Fruit fly (Drosophila melanogaster) whole organism, prepupa: ENCODE measurements around the gene CG42759.

Experiments used
- Blimp-1 ChIP-seq: fragments of 200-800 bp; sonication (Bioruptor generic); optimal IDR thresholded peaks from 3 replicates; lab custom pipeline; 2017; ENCODE audit warnings: missing biosample characterization, missing genetic modification characterization, mild to moderate bottlenecking, moderate library complexity, missing genetic modification reagents
- CG10631 ChIP-seq: fragments of 200-800 bp; sonication (Bioruptor generic); optimal IDR thresholded peaks from 2 replicates; lab custom pipeline; 2016; ENCODE audit warnings: missing biosample characterization, missing genetic modification characterization
- CG10669 ChIP-seq: fragments of 200-800 bp; sonication (Bioruptor generic); optimal IDR thresholded peaks from 3 replicates; lab custom pipeline; 2018; ENCODE audit warnings: missing biosample characterization, mild to moderate bottlenecking, missing genetic modification characterization, moderate library complexity
- CG11294 ChIP-seq: fragments of 200-800 bp; sonication (Bioruptor generic); IDR thresholded peaks from 2 replicates; pipeline ENCODE4 v1.3.6; 2022; ENCODE audit warnings: missing biosample characterization, missing genetic modification characterization
- CG11902 ChIP-seq: fragments of 200-800 bp; sonication (Bioruptor generic); optimal IDR thresholded peaks from 3 replicates; lab custom pipeline; 2016; ENCODE audit warnings: missing biosample characterization, missing genetic modification characterization
- CG15336 ChIP-seq: fragments of 200-800 bp; sonication (Bioruptor generic); IDR thresholded peaks from 2 replicates; pipeline ENCODE4 v1.3.6; 2022; ENCODE audit warnings: missing biosample characterization, missing genetic modification characterization
- CG1621 ChIP-seq: fragments of 200-800 bp; sonication (Bioruptor generic); optimal IDR thresholded peaks from 3 replicates; lab custom pipeline; 2018; ENCODE audit warnings: missing biosample characterization, mild to moderate bottlenecking, missing genetic modification characterization
- CG32006 ChIP-seq: fragments of 200-800 bp; sonication (Bioruptor generic); optimal IDR thresholded peaks from 3 replicates; lab custom pipeline; 2017; ENCODE audit warnings: missing biosample characterization, mild to moderate bottlenecking, missing genetic modification characterization
- CG34406 ChIP-seq: fragments of 200-800 bp; sonication (Bioruptor generic); optimal IDR thresholded peaks from 3 replicates; lab custom pipeline; 2016; ENCODE audit warnings: missing biosample characterization, missing genetic modification characterization
- CG3919 ChIP-seq: fragments of 200-800 bp; sonication (Bioruptor generic); optimal IDR thresholded peaks from 3 replicates; lab custom pipeline; 2016; ENCODE audit warnings: missing biosample characterization, missing genetic modification characterization
- CG4318 ChIP-seq: fragments of 200-800 bp; sonication (Bioruptor generic); optimal IDR thresholded peaks from 3 replicates; lab custom pipeline; 2017; ENCODE audit warnings: missing biosample characterization, mild to moderate bottlenecking, missing genetic modification characterization
- CG6163 ChIP-seq: fragments of 200-800 bp; sonication (Bioruptor generic); IDR thresholded peaks from 3 replicates; pipeline ENCODE4 v1.3.6; 2022; ENCODE audit warnings: missing biosample characterization, missing genetic modification characterization
- CG6808 ChIP-seq: fragments of 200-800 bp; sonication (Bioruptor generic); optimal IDR thresholded peaks from 3 replicates; lab custom pipeline; 2017; ENCODE audit warnings: missing biosample characterization, missing genetic modification characterization, mild to moderate bottlenecking, moderate library complexity, missing genetic modification reagents
- Eip78C ChIP-seq: fragments of 200-800 bp; sonication (Bioruptor generic); peaks from one replicate; lab custom pipeline; 2016; ENCODE audit warnings: missing biosample characterization, missing genetic modification characterization
- Eip93F ChIP-seq: fragments of 200-800 bp; sonication (Bioruptor generic); optimal IDR thresholded peaks from 2 replicates; lab custom pipeline; 2016; ENCODE audit warnings: missing biosample characterization, mild to moderate bottlenecking, missing genetic modification characterization
- Ets96B ChIP-seq: fragments of 200-800 bp; optimal IDR thresholded peaks from 2 replicates; lab custom pipeline; 2019; ENCODE audit warnings: missing biosample characterization, mild to moderate bottlenecking, missing genetic modification characterization, moderate library complexity
- Hr38 ChIP-seq: sonication (Bioruptor generic); optimal IDR thresholded peaks from 2 replicates; lab custom pipeline; 2016; ENCODE audit warnings: missing biosample characterization, missing genetic modification characterization
- Hr39 ChIP-seq: fragments of 200-800 bp; sonication (Bioruptor generic); optimal IDR thresholded peaks from 2 replicates; lab custom pipeline; 2016; ENCODE audit warnings: missing biosample characterization, missing genetic modification characterization
- Met ChIP-seq: fragments of 200-800 bp; sonication (Bioruptor generic); optimal IDR thresholded peaks from 3 replicates; lab custom pipeline; 2016; ENCODE audit warnings: missing biosample characterization, missing genetic modification characterization
- Sox14 ChIP-seq: fragments of 200-800 bp; sonication (Bioruptor generic); optimal IDR thresholded peaks from 3 replicates; lab custom pipeline; 2016; ENCODE audit warnings: missing biosample characterization, missing genetic modification characterization
- Sox15 ChIP-seq: fragments of 200-800 bp; sonication (Bioruptor generic); optimal IDR thresholded peaks from 3 replicates; lab custom pipeline; 2016; ENCODE audit warnings: missing biosample characterization, missing genetic modification characterization
- acj6 ChIP-seq: fragments of 200-800 bp; sonication (Bioruptor generic); optimal IDR thresholded peaks from 3 replicates; lab custom pipeline; 2016; ENCODE audit warnings: missing biosample characterization, missing genetic modification characterization
- cyc ChIP-seq: fragments of 200-800 bp; sonication (Bioruptor generic); optimal IDR thresholded peaks from 3 replicates; lab custom pipeline; 2016; ENCODE audit warnings: missing biosample characterization, missing genetic modification characterization
- eg ChIP-seq: fragments of 200-800 bp; sonication (Bioruptor generic); IDR thresholded peaks from 3 replicates; pipeline ENCODE4 v1.3.6; 2022; ENCODE audit warnings: missing biosample characterization, missing genetic modification characterization
- esn ChIP-seq: fragments of 200-800 bp; sonication (Bioruptor generic); optimal IDR thresholded peaks from 2 replicates; lab custom pipeline; 2016; ENCODE audit warnings: missing biosample characterization, mild to moderate bottlenecking, missing genetic modification characterization, moderate library complexity
- fd59A ChIP-seq: fragments of 200-800 bp; sonication (Bioruptor generic); optimal IDR thresholded peaks from 2 replicates; lab custom pipeline; 2017; ENCODE audit warnings: missing biosample characterization, mild to moderate bottlenecking, missing genetic modification characterization, missing genetic modification reagents
- fkh ChIP-seq: fragments of 200-800 bp; sonication (Bioruptor generic); optimal IDR thresholded peaks from 3 replicates; lab custom pipeline; 2017; ENCODE audit warnings: missing biosample characterization, mild to moderate bottlenecking, missing genetic modification characterization, moderate library complexity
- net ChIP-seq: fragments of 200-800 bp; sonication (Bioruptor generic); optimal IDR thresholded peaks from 3 replicates; lab custom pipeline; 2016; ENCODE audit warnings: missing biosample characterization, missing genetic modification characterization
- pdm3 ChIP-seq: fragments of 200-800 bp; sonication (Bioruptor generic); optimal IDR thresholded peaks from 3 replicates; lab custom pipeline; 2016; ENCODE audit warnings: missing biosample characterization, missing genetic modification characterization
- salr ChIP-seq, 2 experiments: fragments of 200-800 bp; sonication (Bioruptor generic); optimal IDR thresholded peaks; 3 replicates each; lab custom pipeline; 2016 to 2018; ENCODE audit warnings: missing biosample characterization in 2 of 2, missing genetic modification characterization in 2 of 2, mild to moderate bottlenecking in 1 of 2
- spab ChIP-seq: fragments of 200-800 bp; sonication (Bioruptor generic); optimal IDR thresholded peaks from 2 replicates; lab custom pipeline; 2017; ENCODE audit warnings: missing biosample characterization, mild to moderate bottlenecking, missing genetic modification characterization, missing genetic modification reagents
- ss ChIP-seq, 2 experiments: fragments of 200-800 bp; sonication (Bioruptor generic); optimal IDR thresholded peaks; 2 replicates in 1 of 2; 3 replicates in 1 of 2; lab custom pipeline; 2017 to 2018; ENCODE audit warnings: mild to moderate bottlenecking in 2 of 2, missing biosample characterization in 2 of 2, missing genetic modification characterization in 2 of 2, moderate library complexity in 1 of 2
- svp ChIP-seq: fragments of 200-800 bp; sonication (Bioruptor generic); peaks from one replicate; lab custom pipeline; 2016; ENCODE audit warnings: missing biosample characterization, missing genetic modification characterization
- vri ChIP-seq: fragments of 200-800 bp; sonication (Bioruptor generic); optimal IDR thresholded peaks from 3 replicates; lab custom pipeline; 2016; ENCODE audit warnings: missing biosample characterization, mild to moderate bottlenecking, missing genetic modification characterization

Gene CG42759

dm6 chr3R:10098296-10098675, 44.6 kb upstream of the CG42759 start:
- no peak for TF ChIP-seq esn (GFP tag; lab: Kevin White, UChicago)
- TF ChIP-seq CG10631 (GFP tag; lab: Kevin White, UChicago): no peak
- TF ChIP-seq CG15336: no peak
- no peak for TF ChIP-seq Ets96B
- TF ChIP-seq svp (GFP tag; lab: Kevin White, UChicago): no peak
- TF ChIP-seq eg (GFP tag; lab: Robert Waterston, UW): no peak
- TF ChIP-seq Eip78C: no peak
- no peak for TF ChIP-seq ss (GFP tag; optimal IDR thresholded peaks at IDR 0.05; lab: Kevin White, UChicago)
- TF ChIP-seq CG4318 (GFP tag; lab: Kevin White, UChicago): no peak
- TF ChIP-seq CG1621: no peak
- no peak for TF ChIP-seq salr (GFP tag; optimal IDR thresholded peaks at IDR 0.05; lab: Kevin White, UChicago)
- TF ChIP-seq Hr39 (GFP tag; lab: Kevin White, UChicago): no peak
- no peak for TF ChIP-seq CG34406
- no peak for TF ChIP-seq acj6 (GFP tag; lab: Kevin White, UChicago)
- TF ChIP-seq CG11902 (GFP tag; lab: Kevin White, UChicago): no peak
- no peak for TF ChIP-seq CG32006 (GFP tag; lab: Kevin White, UChicago)
- TF ChIP-seq fkh (GFP tag; lab: Kevin White, UChicago): no peak
- TF ChIP-seq CG6808 (GFP tag; lab: Kevin White, UChicago): no peak
- no peak for TF ChIP-seq Sox15 (GFP tag; lab: Kevin White, UChicago)

DNA sequence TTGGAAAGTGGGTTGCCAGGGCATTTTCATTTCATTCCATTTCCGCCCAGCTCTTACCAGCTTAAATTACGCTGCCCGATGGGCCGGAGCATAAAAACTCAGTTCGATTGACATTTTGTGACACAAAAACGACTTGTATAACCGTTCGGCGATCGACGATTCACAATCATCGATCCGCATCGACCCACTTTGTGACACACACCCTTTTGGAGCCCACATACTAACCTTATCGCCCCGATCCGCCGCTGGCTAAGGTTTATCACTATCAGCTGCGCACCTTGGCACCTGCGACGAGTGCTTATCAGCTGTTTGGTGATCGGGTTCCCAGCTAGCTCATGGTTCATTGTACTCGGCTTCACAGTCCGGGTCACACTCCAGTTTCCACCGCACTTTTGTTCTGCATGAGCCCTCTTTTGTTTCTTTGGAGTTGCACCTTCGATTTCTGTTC, 43.4 kb upstream of the CG42759 start:
- TF ChIP-seq Eip93F (no peak), Met (GFP tag; lab: Kevin White, UChicago) (no peak), vri (GFP tag; lab: Kevin White, UChicago) (peak; percentile 62), Sox14 (GFP tag; lab: Kevin White, UChicago) (peak; percentile 21)

DNA sequence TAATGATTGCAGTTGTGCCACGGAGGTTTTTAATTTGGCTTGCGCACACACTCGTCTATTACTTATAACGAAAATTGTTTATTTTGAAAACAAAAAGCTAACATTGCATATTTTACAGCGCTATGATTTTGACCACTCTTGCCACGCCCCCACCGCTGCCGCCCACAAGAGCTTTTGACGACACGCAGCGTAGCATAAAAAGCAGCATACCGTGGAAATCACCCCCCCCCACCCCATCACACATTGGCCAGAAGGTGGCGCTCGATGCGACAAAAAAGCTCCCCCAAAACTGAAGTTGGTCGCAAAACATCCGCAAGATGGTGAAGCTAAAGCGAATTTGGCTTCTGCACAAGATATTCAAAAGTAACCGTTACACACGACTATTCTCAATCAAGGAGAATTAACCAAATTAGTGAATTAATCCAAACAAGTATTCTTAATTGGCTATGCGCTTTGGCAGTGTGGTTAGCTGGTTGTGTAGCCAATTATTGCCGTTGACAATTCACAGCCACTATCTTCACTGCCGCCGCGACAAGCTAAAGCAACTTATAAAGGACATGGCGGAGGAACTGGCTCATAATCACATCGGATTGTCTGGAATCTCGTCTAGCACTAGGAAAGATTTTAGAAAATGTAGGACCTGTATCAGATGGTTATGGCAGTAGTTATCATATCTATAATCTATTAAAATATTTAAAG, 42.2 kb upstream of the CG42759 start:
- peak; percentile 30 for TF ChIP-seq fkh (GFP tag; lab: Kevin White, UChicago)
- no peak for TF ChIP-seq Blimp-1 (GFP tag; lab: Kevin White, UChicago)
- no peak for TF ChIP-seq CG10669 (GFP tag; lab: Kevin White, UChicago)
- peak; percentile 48; the same call in 1 of the 3 replicates for TF ChIP-seq CG6163 (GFP tag; lab: Robert Waterston, UW)
- TF ChIP-seq fd59A (GFP tag; lab: Kevin White, UChicago): no peak
- TF ChIP-seq cyc (GFP tag; lab: Kevin White, UChicago): peak; percentile 11
- TF ChIP-seq CG3919: peak; percentile 15
- no peak for TF ChIP-seq pdm3 (GFP tag; lab: Kevin White, UChicago)

dm6 chr3R:10106796-10107195, 36.1 kb upstream of the CG42759 start:
- TF ChIP-seq esn (GFP tag; lab: Kevin White, UChicago) (no peak), net (GFP tag; lab: Kevin White, UChicago) (no peak), spab (no peak), acj6 (GFP tag; lab: Kevin White, UChicago) (no peak), CG11294 (GFP tag; lab: Robert Waterston, UW) (no peak), CG10669 (GFP tag; lab: Kevin White, UChicago) (no peak), Hr38 (GFP tag; lab: Kevin White, UChicago) (no peak), Sox15 (GFP tag; lab: Kevin White, UChicago) (no peak)
